Comparison of ENCODE assay signal across 1 fruit fly cellular context in genomic region chr3L:2162019-2162418, dm6.
TF ChIP-seq lines count a peak whose summit lies in the region.

No protein-coding gene starts in this region.

TF ChIP-seq in whole organism, embryonic, 481 proteins besides CTCF, POLR2A, EP300 and RAD21 (continued from another document):
- TF ChIP-seq dmrt11E (tag; optimal IDR thresholded peaks at IDR 0.05; lab: Kevin White, UChicago) (peak; percentile 49), CG10431 (GFP tag; optimal IDR thresholded peaks at IDR 0.05; lab: Kevin White, UChicago) (peak; percentile 12), seq (GFP tag; IDR thresholded peaks at IDR 0.05; lab: Robert Waterston, UW) (peak; percentile 60; the same call in 1 of the 2 replicates), sob (GFP tag; IDR thresholded peaks at IDR 0.05; lab: Robert Waterston, UW) (peak; percentile 73; the same call in 1 of the 2 replicates), bowl (GFP tag; IDR thresholded peaks at IDR 0.05; lab: Robert Waterston, UW) (peak; percentile 75), Ptx1 (GFP tag; IDR thresholded peaks at IDR 0.05; lab: Robert Waterston, UW) (peak; percentile 85), zfh1 (GFP tag; IDR thresholded peaks at IDR 0.05; lab: Robert Waterston, UW) (peak; percentile 87), grn (GFP tag; optimal IDR thresholded peaks at IDR 0.05; lab: Kevin White, UChicago) (no peak), Hey (tag; optimal IDR thresholded peaks at IDR 0.05; lab: Kevin White, UChicago) (no peak), peb (GFP tag; IDR thresholded peaks at IDR 0.05; lab: Robert Waterston, UW) (0 out of 2 replicates have a peak, but pooled peaks have one; percentile 48), trem (tag; optimal IDR thresholded peaks at IDR 0.05; lab: Kevin White, UChicago) (peak; percentile 65), gcm2 (GFP tag; optimal IDR thresholded peaks at IDR 0.05; lab: Kevin White, UChicago) (peak; percentile 5), CG7928 (GFP tag; optimal IDR thresholded peaks at IDR 0.05; lab: Kevin White, UChicago) (no peak), slbo (GFP tag; IDR thresholded peaks at IDR 0.05; lab: Robert Waterston, UW) (peak; percentile 70), jing (GFP tag; optimal IDR thresholded peaks at IDR 0.05; lab: Kevin White, UChicago) (peak; percentile 53), sens (GFP tag; lab: Kevin White, UChicago) (peak; percentile 97), CG11696 (GFP tag; IDR thresholded peaks at IDR 0.05; lab: Robert Waterston, UW) (peak; percentile 58; the same call in 1 of the 2 replicates), hth (optimal IDR thresholded peaks at IDR 0.05; lab: Kevin White, UChicago) (no peak), Dp (GFP tag; optimal IDR thresholded peaks at IDR 0.05; lab: Kevin White, UChicago) (no peak), CG11398 (GFP tag; optimal IDR thresholded peaks at IDR 0.05; lab: Kevin White, UChicago) (no peak), bigmax (GFP tag; optimal IDR thresholded peaks at IDR 0.05; lab: Kevin White, UChicago) (no peak), CG10147 (GFP tag; optimal IDR thresholded peaks at IDR 0.05; lab: Kevin White, UChicago) (peak; percentile 55), vvl (GFP tag; IDR thresholded peaks at IDR 0.05; lab: Robert Waterston, UW) (peak; percentile 93), CG10321 (GFP tag; IDR thresholded peaks at IDR 0.05; lab: Robert Waterston, UW) (peak; percentile 47; the same call in 1 of the 2 replicates), D19B (GFP tag; optimal IDR thresholded peaks at IDR 0.05; lab: Kevin White, UChicago) (no peak), sr (GFP tag; IDR thresholded peaks at IDR 0.05; lab: Robert Waterston, UW) (peak; percentile 71; the same call in 2 of the 3 replicates), CG31365 (tag; optimal IDR thresholded peaks at IDR 0.05; lab: Kevin White, UChicago) (peak; percentile 42), mld (GFP tag; IDR thresholded peaks at IDR 0.05; lab: Robert Waterston, UW; ENCODE audit: partially characterized antibody) (no peak), CG12299 (tag; optimal IDR thresholded peaks at IDR 0.05; lab: Kevin White, UChicago) (peak; percentile 33), insv (GFP tag; optimal IDR thresholded peaks at IDR 0.05; lab: Kevin White, UChicago) (no peak)
TF ChIP-seq in whole organism, embryonic: peak in this region for 333.
